Worm (Caenorhabditis elegans): ENCODE measurements around the gene Y22D7AL.11.

DNA sequence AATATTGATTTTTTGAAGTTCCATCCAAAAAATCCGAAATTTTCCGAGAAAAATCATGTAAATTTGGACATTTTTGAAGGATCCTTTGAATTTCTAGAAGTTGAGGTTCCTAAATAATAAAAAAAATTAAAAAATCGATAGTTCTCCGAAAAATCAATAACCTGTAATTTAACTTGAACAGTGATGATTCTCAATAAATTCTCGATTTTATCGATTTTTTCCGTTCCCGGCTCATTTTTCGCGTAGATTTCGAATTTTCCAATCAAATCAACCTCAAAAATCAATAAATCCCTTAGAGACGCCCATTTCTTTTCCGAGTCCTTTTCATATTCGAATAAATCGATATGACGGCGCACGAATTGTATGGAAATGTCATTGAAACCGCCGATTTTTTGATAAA lies 26.5 kb downstream of the Y22D7AL.11 start:
- TF ChIP-seq mdl-1 (tag; optimal IDR thresholded peaks at IDR 0.05): no peak
- no peak for TF ChIP-seq nhr-237 (tag; optimal IDR thresholded peaks at IDR 0.05)
- TF ChIP-seq blmp-1 (tag; optimal IDR thresholded peaks at IDR 0.05; ENCODE audit: insufficient read depth): no peak
- TF ChIP-seq ztf-4 (tag; optimal IDR thresholded peaks at IDR 0.05): no peak
- TF ChIP-seq nhr-12 (tag; optimal IDR thresholded peaks at IDR 0.05): no peak
- TF ChIP-seq zag-1 (tag; optimal IDR thresholded peaks at IDR 0.05): no peak
- no peak for TF ChIP-seq ceh-82 (tag; optimal IDR thresholded peaks at IDR 0.05)
